Fruit fly (Drosophila melanogaster): ENCODE results near the gene cal1.

Gene cal1

dm6 chr3R:17042838-17043569, 45.1 kb upstream of the cal1 start, which contains the start of the genes bdwf and Patr-1 (continued):
- TF ChIP-seq Sry-β (GFP tag; optimal IDR thresholded peaks at IDR 0.05) (peak; percentile 33), Pdp1 (GFP tag; optimal IDR thresholded peaks at IDR 0.05) (peak in 1 of 2 experiments; percentile 17), chif (GFP tag; optimal IDR thresholded peaks at IDR 0.05) (no peak), CG3838 (GFP tag; optimal IDR thresholded peaks at IDR 0.05) (no peak), CG13424 (tag; optimal IDR thresholded peaks at IDR 0.05) (peak; percentile 41), crol (GFP tag; IDR thresholded peaks at IDR 0.05) (no peak), tup (GFP tag; optimal IDR thresholded peaks at IDR 0.05) (no peak), Ada2b (GFP tag; IDR thresholded peaks at IDR 0.05) (no peak), tin (GFP tag; optimal IDR thresholded peaks at IDR 0.05) (peak; percentile 8), CG8944 (GFP tag; optimal IDR thresholded peaks at IDR 0.05) (peak; percentile 29), CG1603 (tag; optimal IDR thresholded peaks at IDR 0.05) (peak; percentile 3), pum (GFP tag; optimal IDR thresholded peaks at IDR 0.05) (no peak), BEAF-32 (GFP tag; optimal IDR thresholded peaks at IDR 0.05) (peak; percentile 95), bowl (GFP tag; IDR thresholded peaks at IDR 0.05) (no peak), HLH54F (GFP tag; optimal IDR thresholded peaks at IDR 0.05) (peak; percentile 53), CG13894 (tag; optimal IDR thresholded peaks at IDR 0.05) (no peak), MTF-1 (GFP tag; optimal IDR thresholded peaks at IDR 0.05; ENCODE audit: borderline replicate concordance) (no peak), mirr (GFP tag; optimal IDR thresholded peaks at IDR 0.05) (no peak), ken (GFP tag; IDR thresholded peaks at IDR 0.05) (no peak), CG17385 (GFP tag; optimal IDR thresholded peaks at IDR 0.05) (no peak), CG15269 (tag; optimal IDR thresholded peaks at IDR 0.05) (no peak), mld (GFP tag; IDR thresholded peaks at IDR 0.05; ENCODE audit: partially characterized antibody) (peak; percentile 92), HLH3B (GFP tag; IDR thresholded peaks at IDR 0.05) (no peak), ssp (GFP tag; IDR thresholded peaks at IDR 0.05) (no peak), Hmr (GFP tag; optimal IDR thresholded peaks at IDR 0.05) (no peak), Atf6 (GFP tag; IDR thresholded peaks at IDR 0.05) (no peak), lab (GFP tag; optimal IDR thresholded peaks at IDR 0.05) (no peak), CG9932 (GFP tag; IDR thresholded peaks at IDR 0.05) (peak; percentile 38; the same call in 1 of the 2 replicates), unpg (GFP tag; optimal IDR thresholded peaks at IDR 0.05) (no peak), Atf3 (GFP tag; optimal IDR thresholded peaks at IDR 0.05) (no peak), ERR (GFP tag; optimal IDR thresholded peaks at IDR 0.05) (no peak), chm (GFP tag; IDR thresholded peaks at IDR 0.05) (no peak), sens (GFP tag) (peak; percentile 81), Antp (GFP tag; optimal IDR thresholded peaks at IDR 0.05) (no peak), scrt (GFP tag; optimal IDR thresholded peaks at IDR 0.05) (no peak), ewg (GFP tag; optimal IDR thresholded peaks at IDR 0.05) (no peak), CG15073 (GFP tag; optimal IDR thresholded peaks at IDR 0.05) (no peak), CG12391 (tag; optimal IDR thresholded peaks at IDR 0.05) (peak; percentile 63), CG15601 (tag; optimal IDR thresholded peaks at IDR 0.05) (peak; percentile 33), CG32767 (GFP tag; IDR thresholded peaks at IDR 0.05) (no peak), vvl (GFP tag; IDR thresholded peaks at IDR 0.05) (no peak), wor (GFP tag; IDR thresholded peaks at IDR 0.05) (no peak), CG34376 (GFP tag; optimal IDR thresholded peaks at IDR 0.05) (no peak), YL-1 (GFP tag; optimal IDR thresholded peaks at IDR 0.05) (peak; percentile 48), CG7839 (tag; optimal IDR thresholded peaks at IDR 0.05) (no peak), CG18764 (GFP tag; optimal IDR thresholded peaks at IDR 0.05) (peak; percentile 30), fd96Cb (tag; optimal IDR thresholded peaks at IDR 0.05) (no peak), odd (GFP tag; optimal IDR thresholded peaks at IDR 0.05) (no peak), Max (GFP tag; optimal IDR thresholded peaks at IDR 0.05) (no peak)

Data from whole organism, embryonic.